Worm (Caenorhabditis elegans) whole organism, L1 larva: ENCODE measurements around the gene W03C9.1.

ENCODE experiments used
- dpl-1 ChIP-seq, 3 experiments: fragments of 150-350 bp in 2 of 3; sonication (generic microtip) in 1 of 3; optimal IDR thresholded peaks; 2 replicates each; lab custom pipeline; 2014 to 2017; ENCODE audit warnings: missing biosample characterization in 3 of 3, missing genetic modification characterization in 3 of 3, missing genetic modification reagents in 3 of 3
- egl-13 ChIP-seq: sonication (generic microtip); optimal IDR thresholded peaks from 2 replicates; lab custom pipeline; 2016; ENCODE audit warnings: missing genotype, missing genetic modification reagents, missing genetic modification characterization, missing compliant biosample characterization
- elt-2 ChIP-seq: sonication (generic microtip); optimal IDR thresholded peaks from 2 replicates; lab custom pipeline; 2016; ENCODE audit warnings: missing genetic modification characterization, mild to moderate bottlenecking, inconsistent platforms, missing compliant biosample characterization, missing genetic modification reagents
- lsy-2 ChIP-seq, 2 experiments: fragments of 150-350 bp; optimal IDR thresholded peaks; 2 replicates each; lab custom pipeline; 2014; ENCODE audit warnings: missing biosample characterization in 2 of 2, missing genetic modification characterization in 2 of 2
- mef-2 ChIP-seq: fragments of 150-350 bp; optimal IDR thresholded peaks from 2 replicates; lab custom pipeline; 2014; ENCODE audit warnings: missing biosample characterization, missing genetic modification characterization
- nhr-11 ChIP-seq: fragments of 150-350 bp; optimal IDR thresholded peaks from 2 replicates; lab custom pipeline; 2014; ENCODE audit warnings: missing biosample characterization, missing genetic modification characterization
- nhr-12 ChIP-seq: sonication (generic microtip); optimal IDR thresholded peaks from 2 replicates; lab custom pipeline; 2017; ENCODE audit warnings: missing biosample characterization, missing genetic modification characterization
- nhr-237 ChIP-seq: fragments of 150-350 bp; optimal IDR thresholded peaks from 2 replicates; lab custom pipeline; 2014; ENCODE audit warnings: missing biosample characterization, missing genetic modification characterization
- pqm-1 ChIP-seq: sonication (generic microtip); optimal IDR thresholded peaks from 3 replicates; lab custom pipeline; 2017; ENCODE audit warnings: missing biosample characterization, missing genetic modification characterization
- sptf-1 ChIP-seq: fragments of 150-350 bp; optimal IDR thresholded peaks from 2 replicates; lab custom pipeline; 2014; ENCODE audit warnings: missing biosample characterization, missing genetic modification characterization
- tbx-2 ChIP-seq: sonication (generic microtip); optimal IDR thresholded peaks from 2 replicates; lab custom pipeline; 2016; ENCODE audit warnings: missing genetic modification characterization, missing compliant biosample characterization
- unc-130 ChIP-seq: fragments of 150-350 bp; optimal IDR thresholded peaks from 2 replicates; lab custom pipeline; 2017; ENCODE audit warnings: missing biosample characterization, missing genetic modification characterization, inconsistent platforms
- ztf-11 ChIP-seq, 2 experiments: sonication (generic microtip); optimal IDR thresholded peaks; 2 replicates each; lab custom pipeline; 2016 to 2017; ENCODE audit warnings: missing genetic modification characterization in 2 of 2, missing biosample characterization in 1 of 2, missing compliant biosample characterization in 1 of 2

ce11 chrII:11968275-11968674 lies 6.3 kb upstream of the W03C9.1 start, which contains the start of gene mex-1:
- TF ChIP-seq elt-2 (tag; lab: Kevin White, UChicago) (no peak), mef-2 (tag; lab: Kevin White, UChicago) (no peak), nhr-237 (tag; lab: Kevin White, UChicago) (no peak), lsy-2 (tag; optimal IDR thresholded peaks at IDR 0.05; lab: Kevin White, UChicago) (no peak), pqm-1 (no peak), egl-13 (no peak), dpl-1 (GFP tag; optimal IDR thresholded peaks at IDR 0.05; lab: Kevin White, UChicago) (no peak), ztf-11 (tag; optimal IDR thresholded peaks at IDR 0.05; lab: Kevin White, UChicago) (no peak), nhr-12 (no peak), tbx-2 (tag; lab: Kevin White, UChicago) (no peak), unc-130 (no peak), sptf-1 (tag; lab: Kevin White, UChicago) (no peak), nhr-11 (no peak)
